Worm (Caenorhabditis elegans): ENCODE data around the gene F22F7.2.

DNA sequence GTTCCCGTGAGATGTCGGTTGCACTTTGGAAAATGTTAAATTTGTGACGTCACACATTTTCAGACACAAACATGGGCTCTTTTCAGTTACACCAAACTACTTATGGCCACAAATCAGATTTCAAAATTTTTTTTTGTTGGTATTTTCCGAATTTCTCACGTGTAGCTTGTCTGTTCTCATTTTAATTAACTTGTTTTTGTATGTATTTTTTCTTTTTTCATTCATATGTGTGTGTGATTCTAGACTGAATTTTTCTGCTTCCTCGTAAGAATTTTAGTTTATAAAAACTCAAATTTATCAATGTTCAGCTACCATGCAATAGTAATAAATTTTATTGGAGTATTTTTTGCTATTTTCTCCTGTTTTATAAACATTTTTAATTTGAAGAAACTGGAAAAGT is 34.2 kb downstream of the F22F7.2 start, which contains the start of gene srbc-22:
- TF ChIP-seq F39B2.1 (GFP tag; IDR thresholded peaks at IDR 0.05) (no peak), ama-1 (optimal IDR thresholded peaks at IDR 0.05) (no peak), ama-1 (GFP tag; optimal IDR thresholded peaks at IDR 0.05) (no peak), cebp-2 (GFP tag; IDR thresholded peaks at IDR 0.05) (no peak), egl-18 (GFP tag; IDR thresholded peaks at IDR 0.05) (no peak), ets-4 (GFP tag; optimal IDR thresholded peaks at IDR 0.05) (no peak), attf-5 (GFP tag; optimal IDR thresholded peaks at IDR 0.05) (no peak), lin-26 (GFP tag; IDR thresholded peaks at IDR 0.05) (no peak), snpc-1.1 (tag; optimal IDR thresholded peaks at IDR 0.05; ENCODE audit: insufficient read depth) (no peak), mcd-1 (GFP tag; IDR thresholded peaks at IDR 0.05) (no peak), somi-1 (GFP tag; optimal IDR thresholded peaks at IDR 0.05) (no peak), dpl-1 (GFP tag; optimal IDR thresholded peaks at IDR 0.05) (no peak), zfh-2 (GFP tag; conservative IDR thresholded peaks at IDR 0.05) (no peak)

Data from whole organism, young adult.